Worm (Caenorhabditis elegans): ENCODE results near the gene F01F1.15.

DNA sequence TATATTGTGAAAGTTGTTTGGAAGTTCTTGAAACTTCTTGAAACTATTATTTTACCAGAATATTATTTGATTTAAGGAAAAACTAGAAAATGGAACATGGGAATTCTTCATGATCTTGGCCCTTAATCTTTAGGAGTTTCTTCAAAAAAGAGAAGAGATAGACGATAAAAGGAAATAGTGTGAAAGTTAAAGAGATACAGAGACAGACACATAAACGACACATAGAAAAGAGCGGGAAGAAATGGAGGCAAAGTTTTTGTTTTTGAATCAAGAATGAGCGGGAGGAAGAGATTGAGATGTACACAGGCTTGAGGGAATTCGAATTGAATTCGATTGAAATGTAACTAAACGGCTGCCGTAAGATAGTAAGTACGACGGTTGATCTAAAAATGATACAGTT is 28.1 kb upstream of the F01F1.15 start:
- TF ChIP-seq flt-1 (GFP tag; IDR thresholded peaks at IDR 0.05) (no peak), cog-1 (tag; optimal IDR thresholded peaks at IDR 0.05) (no peak), ztf-23 (GFP tag; IDR thresholded peaks at IDR 0.05) (no peak)
